Worm (Caenorhabditis elegans) whole organism, L3 larva: ENCODE data around the gene F21G4.5.

ENCODE experiments used
- ama-1 ChIP-seq: fragments of 150-350 bp; optimal IDR thresholded peaks from 2 replicates; lab custom pipeline; 2018
- ceh-16 ChIP-seq: sonication (generic microtip); optimal IDR thresholded peaks from 2 replicates; lab custom pipeline; 2017; ENCODE audit warnings: missing biosample characterization, missing genetic modification characterization
- ceh-28 ChIP-seq: fragments of 150-350 bp; optimal IDR thresholded peaks from 2 replicates; lab custom pipeline; 2014; ENCODE audit warnings: missing biosample characterization, missing genetic modification reagents, missing genetic modification characterization
- ceh-82 ChIP-seq: fragments of 150-350 bp; optimal IDR thresholded peaks from 2 replicates; lab custom pipeline; 2014; ENCODE audit warnings: missing biosample characterization, missing genetic modification characterization
- daf-12 ChIP-seq: fragments of 150-350 bp; optimal IDR thresholded peaks from 2 replicates; lab custom pipeline; 2014; ENCODE audit warnings: missing biosample characterization, missing genetic modification reagents, missing genetic modification characterization
- elt-3 ChIP-seq, 3 experiments: fragments of 150-350 bp in 1 of 3; sonication (generic microtip) in 2 of 3; optimal IDR thresholded peaks; 2 replicates in 2 of 3; 4 replicates in 1 of 3; lab custom pipeline; 2014 to 2017; ENCODE audit warnings: missing biosample characterization in 3 of 3, missing genetic modification characterization in 3 of 3
- fkh-10 ChIP-seq: sonication (generic microtip); optimal IDR thresholded peaks from 2 replicates; lab custom pipeline; 2017; ENCODE audit warnings: missing biosample characterization, missing genetic modification reagents, missing genetic modification characterization
- snpc-4 ChIP-seq: fragments of 150-350 bp; optimal IDR thresholded peaks from 2 replicates; lab custom pipeline; 2014; ENCODE audit warnings: missing biosample characterization, missing genetic modification characterization
- tbx-2 ChIP-seq: sonication (generic microtip); optimal IDR thresholded peaks from 2 replicates; lab custom pipeline; 2016; ENCODE audit warnings: mild to moderate bottlenecking, missing genetic modification characterization, missing compliant biosample characterization
- unc-62 ChIP-seq: fragments of 150-350 bp; sonication (generic microtip); optimal IDR thresholded peaks from 4 replicates; lab custom pipeline; 2014; ENCODE audit warnings: missing biosample characterization, missing genetic modification reagents, missing genetic modification characterization
- ztf-11 ChIP-seq: fragments of 150-350 bp; optimal IDR thresholded peaks from 2 replicates; lab custom pipeline; 2014; ENCODE audit warnings: missing biosample characterization, missing genetic modification characterization

DNA sequence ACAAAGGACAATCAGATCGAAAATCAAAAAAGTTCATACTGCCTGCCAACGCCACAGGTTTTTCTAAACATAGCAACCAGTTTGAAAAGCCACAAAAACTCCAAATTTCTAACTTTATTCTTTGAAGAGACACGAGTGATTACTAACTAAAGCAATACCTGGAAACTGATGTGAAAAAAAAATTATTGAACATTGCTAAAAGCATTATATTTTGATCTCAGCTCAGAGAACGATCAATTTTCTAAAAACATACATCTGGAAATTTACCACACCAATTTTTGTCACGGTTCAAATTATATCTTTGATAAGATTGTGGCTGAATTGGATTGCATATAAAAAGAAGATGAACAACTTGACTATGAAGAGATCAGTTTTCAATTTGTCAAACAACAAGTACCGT, 51.5 kb downstream of the F21G4.5 start:
- no peak for TF ChIP-seq ceh-82 (tag; lab: Kevin White, UChicago)
- TF ChIP-seq ceh-28 (tag; lab: Kevin White, UChicago): no peak
- no peak for TF ChIP-seq tbx-2 (tag; lab: Kevin White, UChicago)
- no peak for TF ChIP-seq ztf-11 (tag; lab: Kevin White, UChicago)
- TF ChIP-seq ceh-16: no peak
- no peak for TF ChIP-seq unc-62 (GFP tag; lab: Kevin White, UChicago)
- TF ChIP-seq snpc-4 (tag; lab: Kevin White, UChicago): no peak
- no peak for TF ChIP-seq elt-3 (tag; optimal IDR thresholded peaks at IDR 0.05; lab: Kevin White, UChicago)
- no peak for TF ChIP-seq fkh-10 (GFP tag; lab: Kevin White, UChicago)
- no peak for TF ChIP-seq ama-1 (lab: Kevin White, UChicago)
- TF ChIP-seq daf-12: no peak
